Worm (Caenorhabditis elegans) whole organism, L2 larva: ENCODE measurements around the gene F49F1.12.

Source experiments
- C34F6.9 ChIP-seq: fragments of 150-350 bp; optimal IDR thresholded peaks from 2 replicates; lab custom pipeline; 2014; ENCODE audit warnings: missing biosample characterization, missing genetic modification characterization
- F13H6.1 ChIP-seq: sonication (generic microtip); optimal IDR thresholded peaks from 2 replicates; lab custom pipeline; 2016; ENCODE audit warnings: missing genetic modification characterization, missing compliant biosample characterization
- Y55F3AM.14 ChIP-seq: fragments of 200-800 bp; sonication (Bioruptor generic); optimal IDR thresholded peaks from 2 replicates; lab custom pipeline; 2018; ENCODE audit warnings: mild to moderate bottlenecking, missing genetic modification characterization, missing compliant biosample characterization
- ZK546.5 ChIP-seq: sonication (generic microtip); optimal IDR thresholded peaks from 2 replicates; lab custom pipeline; 2017; ENCODE audit warnings: missing biosample characterization, missing genetic modification characterization
- alr-1 ChIP-seq: fragments of 150-350 bp; optimal IDR thresholded peaks from 2 replicates; lab custom pipeline; 2014; ENCODE audit warnings: missing biosample characterization, missing genetic modification characterization
- crh-2 ChIP-seq: sonication (generic microtip); optimal IDR thresholded peaks from 2 replicates; lab custom pipeline; 2017; ENCODE audit warnings: missing biosample characterization, missing genetic modification characterization
- egl-27 ChIP-seq: sonication (generic microtip); optimal IDR thresholded peaks from 3 replicates; lab custom pipeline; 2017; ENCODE audit warnings: missing biosample characterization, missing genetic modification reagents, missing genetic modification characterization
- elt-1 ChIP-seq: fragments of 150-350 bp; optimal IDR thresholded peaks from 2 replicates; lab custom pipeline; 2014; ENCODE audit warnings: missing biosample characterization, missing genetic modification characterization
- elt-3 ChIP-seq: sonication (generic microtip); optimal IDR thresholded peaks from 2 replicates; lab custom pipeline; 2017; ENCODE audit warnings: missing biosample characterization, missing genetic modification characterization
- fos-1 ChIP-seq: fragments of 150-350 bp; optimal IDR thresholded peaks from 2 replicates; lab custom pipeline; 2014; ENCODE audit warnings: missing biosample characterization, missing genetic modification characterization
- lin-11 ChIP-seq: fragments of 150-350 bp; sonication (generic microtip); optimal IDR thresholded peaks from 2 replicates; lab custom pipeline; 2014; ENCODE audit warnings: missing biosample characterization, missing genetic modification characterization, inconsistent platforms, mixed read lengths
- lin-13 ChIP-seq: fragments of 150-350 bp; optimal IDR thresholded peaks from 2 replicates; lab custom pipeline; 2014; ENCODE audit warnings: missing biosample characterization, missing genetic modification reagents, missing genetic modification characterization
- lsy-2 ChIP-seq, 2 experiments: fragments of 150-350 bp in 1 of 2; sonication (generic microtip) in 1 of 2; optimal IDR thresholded peaks; 2 replicates each; lab custom pipeline; 2014 to 2017; ENCODE audit warnings: missing biosample characterization in 2 of 2, missing genetic modification characterization in 2 of 2
- mab-5 ChIP-seq: fragments of 150-350 bp; optimal IDR thresholded peaks from 2 replicates; lab custom pipeline; 2014; ENCODE audit warnings: missing biosample characterization, missing genetic modification characterization
- mbf-1 ChIP-seq: sonication (generic microtip); optimal IDR thresholded peaks from 2 replicates; lab custom pipeline; 2017; ENCODE audit warnings: missing biosample characterization, missing genetic modification characterization
- mdl-1 ChIP-seq, 2 experiments: fragments of 150-350 bp in 1 of 2; sonication (generic microtip) in 1 of 2; optimal IDR thresholded peaks; 2 replicates each; lab custom pipeline; 2017; ENCODE audit warnings: missing biosample characterization in 2 of 2, missing genetic modification characterization in 2 of 2
- nhr-10 ChIP-seq: sonication (generic microtip); optimal IDR thresholded peaks from 2 replicates; lab custom pipeline; 2017; ENCODE audit warnings: missing biosample characterization, missing genetic modification characterization
- nhr-12 ChIP-seq: fragments of 150-350 bp; optimal IDR thresholded peaks from 2 replicates; lab custom pipeline; 2014; ENCODE audit warnings: missing biosample characterization, missing genetic modification characterization
- nhr-21 ChIP-seq: fragments of 150-350 bp; optimal IDR thresholded peaks from 2 replicates; lab custom pipeline; 2014; ENCODE audit warnings: missing biosample characterization, missing genetic modification characterization
- nhr-23 ChIP-seq: fragments of 150-350 bp; optimal IDR thresholded peaks from 2 replicates; lab custom pipeline; 2014; ENCODE audit warnings: missing biosample characterization, missing genetic modification reagents, missing genetic modification characterization
- nhr-237 ChIP-seq: fragments of 150-350 bp; optimal IDR thresholded peaks from 2 replicates; lab custom pipeline; 2014; ENCODE audit warnings: missing biosample characterization, missing genetic modification characterization
- nhr-6 ChIP-seq: fragments of 150-350 bp; optimal IDR thresholded peaks from 2 replicates; lab custom pipeline; 2014; ENCODE audit warnings: missing biosample characterization, missing genetic modification characterization
- nhr-77 ChIP-seq: fragments of 150-350 bp; optimal IDR thresholded peaks from 2 replicates; lab custom pipeline; 2014; ENCODE audit warnings: missing biosample characterization, missing genetic modification characterization
- sem-4 ChIP-seq: fragments of 150-350 bp; optimal IDR thresholded peaks from 2 replicates; lab custom pipeline; 2014; ENCODE audit warnings: missing biosample characterization, missing genetic modification reagents, missing genetic modification characterization
- snpc-4 ChIP-seq: fragments of 150-350 bp; optimal IDR thresholded peaks from 2 replicates; lab custom pipeline; 2014; ENCODE audit warnings: missing biosample characterization, missing genetic modification characterization
- unc-39 ChIP-seq: fragments of 150-350 bp; optimal IDR thresholded peaks from 2 replicates; lab custom pipeline; 2014; ENCODE audit warnings: missing biosample characterization, missing genetic modification characterization
- unc-62 ChIP-seq: fragments of 150-350 bp; optimal IDR thresholded peaks from 2 replicates; lab custom pipeline; 2014; ENCODE audit warnings: missing biosample characterization, missing genetic modification reagents, missing genetic modification characterization
- zag-1 ChIP-seq: fragments of 150-350 bp; optimal IDR thresholded peaks from 2 replicates; lab custom pipeline; 2014; ENCODE audit warnings: missing biosample characterization, missing genetic modification characterization
- ztf-1 ChIP-seq: fragments of 200-800 bp; sonication (Bioruptor generic); conservative IDR thresholded peaks from 2 replicates; pipeline ENCODE4 v1.3.6; 2022; ENCODE audit warnings: missing genetic modification characterization, missing compliant biosample characterization
- ztf-11 ChIP-seq: sonication (generic microtip); optimal IDR thresholded peaks from 2 replicates; lab custom pipeline; 2017; ENCODE audit warnings: missing biosample characterization, missing genetic modification characterization

F49F1.12 gene

DNA sequence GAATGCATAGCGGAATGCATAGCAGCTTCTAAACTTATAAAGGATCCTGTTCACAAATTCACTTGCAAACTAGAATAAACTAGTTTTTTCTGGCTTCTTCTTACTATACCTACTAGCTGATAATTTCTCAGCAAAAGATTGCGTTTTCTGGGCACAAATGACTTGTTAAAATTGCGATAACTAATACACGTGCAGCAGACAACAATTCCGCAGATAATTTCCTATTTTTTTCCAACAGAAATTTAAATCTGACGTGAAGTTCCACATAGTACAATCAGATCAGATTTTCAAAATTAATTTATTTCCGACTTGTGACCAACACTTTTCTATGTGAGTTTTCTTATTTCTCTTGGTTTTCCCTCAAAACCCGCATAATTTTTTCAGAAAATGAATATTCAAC, 21.5 kb upstream of the F49F1.12 start, which contains the start of gene scrm-8:
scrm-8 (plus strand) TSS at position 301 of the 400 bp plus-strand sequence.
- TF ChIP-seq mdl-1 (tag; optimal IDR thresholded peaks at IDR 0.05; lab: Kevin White, UChicago) = no peak

DNA sequence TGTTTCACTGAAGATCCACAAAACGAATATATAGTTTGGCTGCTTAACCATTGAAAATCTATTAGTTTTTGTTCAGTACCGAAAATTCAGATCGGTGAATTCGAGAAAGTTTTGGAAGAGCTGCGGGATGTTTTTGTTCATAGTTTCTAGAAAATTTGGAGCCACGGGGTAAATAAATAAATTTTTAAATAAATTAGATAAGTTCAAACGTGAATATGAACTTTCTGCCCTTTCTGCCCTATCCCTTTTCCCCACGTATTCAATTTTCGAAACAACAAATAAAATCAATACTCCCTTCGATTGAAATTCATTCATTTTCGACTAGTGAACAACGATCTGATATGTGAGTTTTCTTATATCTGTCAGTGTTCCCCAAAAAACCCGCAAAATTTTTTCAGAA, 19.2 kb upstream of the F49F1.12 start, which contains the start of gene scrm-5:
scrm-5 (plus strand) TSS at position 301 of the 400 bp plus-strand sequence.
- TF ChIP-seq lin-11 (tag; lab: Kevin White, UChicago) (no peak), C34F6.9 (tag; lab: Kevin White, UChicago) (no peak), crh-2 (tag; lab: Kevin White, UChicago) (no peak), zag-1 (tag; lab: Kevin White, UChicago) (no peak), Y55F3AM.14 (no peak), alr-1 (tag; lab: Kevin White, UChicago) (no peak), nhr-77 (tag; lab: Kevin White, UChicago) (no peak), nhr-23 (no peak), elt-3 (tag; lab: Kevin White, UChicago) (no peak), egl-27 (no peak), nhr-12 (tag; lab: Kevin White, UChicago) (no peak), ztf-1 (GFP tag; lab: Robert Waterston, UW) (no peak)
- TF ChIP-seq, all 48 proteins: peak for 0

ce11 chrIV:4154641-4155040, 11.8 kb upstream of the F49F1.12 start, which contains the start of gene K08D10.14:
Gene K08D10.14, plus strand, starts transcription at chrIV:4154941.
- TF ChIP-seq fos-1 (tag; lab: Kevin White, UChicago) = peak; percentile 0
- no peak for TF ChIP-seq ztf-11 (tag; lab: Kevin White, UChicago)

DNA sequence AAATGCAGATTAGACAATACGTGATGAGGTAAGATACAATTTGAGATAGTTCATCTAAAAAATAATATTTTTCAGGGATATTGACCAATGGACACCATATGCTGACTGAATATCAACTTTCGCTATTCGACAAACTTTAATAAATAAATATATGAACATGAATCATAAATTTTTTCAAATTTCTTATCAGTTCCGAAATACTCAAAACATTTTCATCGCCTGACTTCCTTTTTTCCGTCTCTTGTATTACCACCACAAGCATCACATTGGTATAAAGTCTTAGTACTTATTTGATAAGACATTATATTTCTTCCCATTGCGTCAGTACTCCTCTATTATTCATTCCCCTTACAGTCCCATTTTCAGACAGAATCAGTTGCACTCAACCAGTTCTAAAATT, 9.3 kb upstream of the F49F1.12 start, which contains the start of the genes K08D10.10 and R07C12.1:
K08D10.10 (plus strand) TSS at position 93 of the 400 bp plus-strand sequence.
R07C12.1 (plus strand) TSS at position 314 of the 400 bp plus-strand sequence.
- peak; percentile 69 for TF ChIP-seq fos-1 (tag; lab: Kevin White, UChicago)
- no peak for TF ChIP-seq snpc-4 (tag; lab: Kevin White, UChicago)

ce11 chrIV:4150138-4150537, 7.3 kb upstream of the F49F1.12 start:
- peak; percentile 9 for TF ChIP-seq fos-1 (tag; lab: Kevin White, UChicago)
- TF ChIP-seq ZK546.5 (tag; lab: Kevin White, UChicago) = no peak

- TF ChIP-seq ztf-1 (GFP tag; lab: Robert Waterston, UW) (no peak), fos-1 (tag; lab: Kevin White, UChicago) (peak; percentile 91)
Observed at ce11 chrIV:4147891-4148290, 5.0 kb upstream of the F49F1.12 start.

DNA sequence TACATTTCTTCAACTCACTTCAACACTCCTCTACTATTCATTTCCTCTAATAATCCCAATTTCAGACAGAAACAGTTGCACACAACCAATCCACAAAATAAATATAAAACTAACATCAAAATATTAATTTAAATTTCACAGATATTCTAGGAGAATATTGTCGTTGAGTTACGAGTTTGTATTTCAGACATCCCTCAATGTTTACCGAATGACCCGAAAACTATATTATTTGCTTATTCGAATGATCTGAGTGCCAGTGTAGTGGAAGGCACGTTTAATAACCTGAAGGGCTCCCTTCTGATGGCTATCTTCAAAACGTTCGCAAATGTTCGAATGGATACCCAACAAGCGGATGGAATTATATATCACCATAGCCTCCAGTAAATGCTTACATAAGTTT, 1.9 kb upstream of the F49F1.12 start, which contains the start of gene R07C12.3:
R07C12.3 (plus strand) TSS at position 301 of the 400 bp plus-strand sequence.
- TF ChIP-seq mbf-1 (tag; lab: Kevin White, UChicago) = no peak
- TF ChIP-seq mdl-1 (tag; optimal IDR thresholded peaks at IDR 0.05; lab: Kevin White, UChicago) = no peak
- TF ChIP-seq unc-62 (GFP tag; lab: Kevin White, UChicago) = no peak
- no peak for TF ChIP-seq unc-39 (tag; lab: Kevin White, UChicago)
- TF ChIP-seq ZK546.5 (tag; lab: Kevin White, UChicago) = no peak
- TF ChIP-seq crh-2 (tag; lab: Kevin White, UChicago) = no peak
- no peak for TF ChIP-seq elt-1 (tag; lab: Kevin White, UChicago)
- no peak for TF ChIP-seq alr-1 (tag; lab: Kevin White, UChicago)

DNA sequence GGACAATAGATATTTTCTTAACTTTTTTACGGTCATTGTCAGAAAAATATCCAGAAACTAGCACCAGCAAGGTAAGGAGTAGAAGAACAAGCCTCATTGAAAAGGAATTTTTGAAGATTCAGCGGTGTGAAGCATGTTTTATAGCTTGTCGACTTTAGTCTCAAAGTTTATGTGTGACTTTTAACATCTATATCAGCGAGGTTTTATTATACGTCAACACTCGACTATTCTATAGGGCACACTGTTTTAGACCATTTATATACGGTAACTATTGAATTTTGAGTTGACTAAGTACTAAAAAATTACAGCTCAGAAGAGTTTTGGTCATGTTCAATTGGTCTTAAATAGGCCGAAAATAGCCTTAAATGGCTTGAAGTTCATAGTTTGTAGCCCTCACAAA, 1.6 kb downstream of the F49F1.12 start, which contains the start of gene F49F1.11:
F49F1.11 (minus strand) TSS at position 101 of the 400 bp plus-strand sequence.
- TF ChIP-seq nhr-10 (tag; lab: Kevin White, UChicago) (no peak), lsy-2 (tag; optimal IDR thresholded peaks at IDR 0.05; lab: Kevin White, UChicago) (no peak), mbf-1 (tag; lab: Kevin White, UChicago) (no peak), mdl-1 (tag; optimal IDR thresholded peaks at IDR 0.05; lab: Kevin White, UChicago) (no peak), elt-1 (tag; lab: Kevin White, UChicago) (no peak), zag-1 (tag; lab: Kevin White, UChicago) (no peak), egl-27 (no peak), crh-2 (tag; lab: Kevin White, UChicago) (no peak), nhr-237 (no peak), nhr-6 (no peak), F13H6.1 (tag; lab: Kevin White, UChicago) (no peak), nhr-21 (tag; lab: Kevin White, UChicago) (no peak), mab-5 (tag; lab: Kevin White, UChicago) (no peak), fos-1 (tag; lab: Kevin White, UChicago) (no peak), lin-13 (GFP tag; lab: Kevin White, UChicago) (no peak), sem-4 (tag; lab: Kevin White, UChicago) (no peak)
- TF ChIP-seq, all 48 proteins: peak for 0
